Worm (Caenorhabditis elegans) whole organism, L3 larva: ENCODE data around the gene glt-4.

ENCODE experiments used
- ama-1 ChIP-seq: fragments of 150-350 bp; optimal IDR thresholded peaks from 2 replicates; lab custom pipeline; 2018
- fkh-10 ChIP-seq: sonication (generic microtip); optimal IDR thresholded peaks from 2 replicates; lab custom pipeline; 2017; ENCODE audit warnings: missing biosample characterization, missing genetic modification reagents, missing genetic modification characterization
- nhr-11 ChIP-seq: fragments of 150-350 bp; optimal IDR thresholded peaks from 2 replicates; lab custom pipeline; 2014; ENCODE audit warnings: missing biosample characterization, missing genetic modification characterization
- nhr-12 ChIP-seq: fragments of 150-350 bp; optimal IDR thresholded peaks from 2 replicates; lab custom pipeline; 2014; ENCODE audit warnings: missing biosample characterization, missing genetic modification characterization
- nhr-77 ChIP-seq: fragments of 150-350 bp; optimal IDR thresholded peaks from 2 replicates; lab custom pipeline; 2014; ENCODE audit warnings: missing biosample characterization, missing genetic modification characterization
- zag-1 ChIP-seq: fragments of 150-350 bp; optimal IDR thresholded peaks from 2 replicates; lab custom pipeline; 2014; ENCODE audit warnings: missing biosample characterization, missing genetic modification characterization
- ztf-11 ChIP-seq: fragments of 150-350 bp; optimal IDR thresholded peaks from 2 replicates; lab custom pipeline; 2014; ENCODE audit warnings: missing biosample characterization, missing genetic modification characterization

DNA sequence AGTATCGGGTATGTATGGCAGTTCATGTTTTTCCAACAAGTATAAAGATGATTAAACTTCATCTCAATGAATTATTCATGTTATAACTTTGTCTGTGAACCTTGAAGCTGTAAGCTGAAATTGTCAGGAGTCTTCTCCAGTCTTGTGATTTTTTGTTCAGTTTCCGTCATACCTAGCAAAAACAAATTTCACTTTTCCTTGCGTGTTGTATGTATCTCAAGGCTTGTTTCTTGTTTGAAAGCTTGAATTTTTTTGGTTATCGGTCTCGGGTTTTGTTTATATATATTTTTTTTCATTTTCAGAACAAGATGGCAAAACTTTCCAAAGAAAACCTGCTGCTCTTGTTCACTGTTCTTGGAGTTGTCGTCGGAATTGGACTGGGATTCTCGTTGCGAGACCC, at the start of gene glt-4:
- TF ChIP-seq nhr-12 (no peak), ama-1 (lab: Kevin White, UChicago) (no peak), nhr-77 (tag; lab: Kevin White, UChicago) (no peak), zag-1 (no peak), ztf-11 (no peak), nhr-11 (no peak), fkh-10 (GFP tag; lab: Kevin White, UChicago) (no peak)
